Worm (Caenorhabditis elegans) whole organism, mixed stage, embryonic: ENCODE results near the gene pal-1.

Experiments
- M03D4.4 ChIP-seq: sonication (generic microtip); optimal IDR thresholded peaks from 2 replicates; lab custom pipeline; 2017; ENCODE audit warnings: mild to moderate bottlenecking, missing genetic modification characterization, missing compliant biosample characterization
- blmp-1 ChIP-seq: fragments of 150-350 bp; optimal IDR thresholded peaks from 2 replicates; lab custom pipeline; 2014; ENCODE audit warnings: missing biosample characterization, missing genetic modification characterization
- ceh-39 ChIP-seq: fragments of 150-350 bp; optimal IDR thresholded peaks from 2 replicates; lab custom pipeline; 2014; ENCODE audit warnings: missing biosample characterization, missing genetic modification characterization
- cnd-1 ChIP-seq: fragments of 200-800 bp; sonication (Bioruptor generic); optimal IDR thresholded peaks from 2 replicates; lab custom pipeline; 2018; ENCODE audit warnings: mild to moderate bottlenecking, missing genetic modification characterization, missing compliant biosample characterization
- elt-1 ChIP-seq: sonication (generic microtip); optimal IDR thresholded peaks from 2 replicates; lab custom pipeline; 2017; ENCODE audit warnings: missing genetic modification characterization, mild to moderate bottlenecking, missing compliant biosample characterization, antibody characterized with exemption, moderate library complexity, borderline replicate concordance; ENCODE audit not compliant: insufficient read depth
- elt-3 ChIP-seq: fragments of 150-350 bp; optimal IDR thresholded peaks from 2 replicates; lab custom pipeline; 2014; ENCODE audit warnings: missing biosample characterization, missing genetic modification characterization
- lin-13 ChIP-seq: fragments of 150-350 bp; optimal IDR thresholded peaks from 2 replicates; lab custom pipeline; 2014; ENCODE audit warnings: missing biosample characterization, missing genetic modification characterization
- lsy-2 ChIP-seq: fragments of 150-350 bp; optimal IDR thresholded peaks from 2 replicates; lab custom pipeline; 2014; ENCODE audit warnings: missing biosample characterization, missing genetic modification characterization
- nhr-237 ChIP-seq: fragments of 150-350 bp; optimal IDR thresholded peaks from 2 replicates; lab custom pipeline; 2014; ENCODE audit warnings: missing biosample characterization, missing genetic modification characterization
- nhr-28 ChIP-seq: fragments of 150-350 bp; optimal IDR thresholded peaks from 2 replicates; lab custom pipeline; 2014; ENCODE audit warnings: missing biosample characterization, missing genetic modification characterization
- snpc-4 ChIP-seq: fragments of 150-350 bp; optimal IDR thresholded peaks from 2 replicates; lab custom pipeline; 2014; ENCODE audit warnings: missing biosample characterization, missing genetic modification characterization
- unc-62 ChIP-seq: fragments of 150-350 bp; optimal IDR thresholded peaks from 2 replicates; lab custom pipeline; 2014; ENCODE audit warnings: missing biosample characterization, missing genetic modification reagents, missing genetic modification characterization

- TF ChIP-seq lin-13 (tag; lab: Kevin White, UChicago), result no peak
- no peak for TF ChIP-seq lsy-2 (tag; lab: Kevin White, UChicago)
- no peak for TF ChIP-seq blmp-1 (tag; lab: Kevin White, UChicago)
- no peak for TF ChIP-seq elt-3 (tag; lab: Kevin White, UChicago)
- no peak for TF ChIP-seq M03D4.4 (tag; lab: Kevin White, UChicago)
- no peak for TF ChIP-seq nhr-28 (tag; lab: Kevin White, UChicago)
- TF ChIP-seq unc-62 (GFP tag; lab: Kevin White, UChicago), result no peak
- no peak for TF ChIP-seq cnd-1 (tag; lab: Kevin White, UChicago)
- TF ChIP-seq elt-1 (tag; lab: Kevin White, UChicago), result no peak
- no peak for TF ChIP-seq snpc-4 (tag; lab: Kevin White, UChicago)
- no peak for TF ChIP-seq nhr-237
- TF ChIP-seq ceh-39 (tag; lab: Kevin White, UChicago), result no peak
These were observed 42.5 kb downstream of the pal-1 start for ce11 chrIII:4766842-4767241.
